Worm (Caenorhabditis elegans): ENCODE data around the gene rps-28.

Gene rps-28

ce11 chrIV:1659045-1659741 is at the start of gene rps-28:
Gene rps-28 (plus strand): TSS chrIV:1659691.
- TF ChIP-seq daf-12 (tag; optimal IDR thresholded peaks at IDR 0.05): no peak
- TF ChIP-seq elt-3 (tag; optimal IDR thresholded peaks at IDR 0.05): peak in 1 of 3 experiments; percentile 90
- peak; percentile 29 for TF ChIP-seq sea-2 (GFP tag; optimal IDR thresholded peaks at IDR 0.05)
- TF ChIP-seq skn-1 (tag; optimal IDR thresholded peaks at IDR 0.05): peak; percentile 91
- TF ChIP-seq egl-27 (tag; optimal IDR thresholded peaks at IDR 0.05): peak; percentile 80
- TF ChIP-seq ceh-16 (tag; optimal IDR thresholded peaks at IDR 0.05): no peak
- peak; percentile 91 for TF ChIP-seq hmg-11 (tag; optimal IDR thresholded peaks at IDR 0.05)
- TF ChIP-seq nhr-25 (tag; optimal IDR thresholded peaks at IDR 0.05): peak; percentile 98
- TF ChIP-seq fos-1 (tag; optimal IDR thresholded peaks at IDR 0.05): peak; percentile 62
- no peak for TF ChIP-seq nhr-12 (tag; optimal IDR thresholded peaks at IDR 0.05)
- TF ChIP-seq nhr-23 (tag; optimal IDR thresholded peaks at IDR 0.05): peak; percentile 99
- no peak for TF ChIP-seq nhr-237 (tag; optimal IDR thresholded peaks at IDR 0.05)
- TF ChIP-seq lin-15B (tag; optimal IDR thresholded peaks at IDR 0.05): peak; percentile 96
- peak; percentile 100 for TF ChIP-seq lin-39 (tag; optimal IDR thresholded peaks at IDR 0.05)
- peak; percentile 85 for TF ChIP-seq pqm-1 (tag; optimal IDR thresholded peaks at IDR 0.05)
- TF ChIP-seq nhr-43 (tag; optimal IDR thresholded peaks at IDR 0.05; ENCODE audit: poor library complexity, severe bottlenecking): peak; percentile 95
- TF ChIP-seq mdl-1 (tag; optimal IDR thresholded peaks at IDR 0.05): no peak
- peak in 1 of 2 experiments; percentile 37 for TF ChIP-seq eor-1 (tag; optimal IDR thresholded peaks at IDR 0.05)
- TF ChIP-seq unc-39 (tag; optimal IDR thresholded peaks at IDR 0.05): no peak
- peak; percentile 89 for TF ChIP-seq ztf-4 (tag; optimal IDR thresholded peaks at IDR 0.05)
- peak; percentile 94 for TF ChIP-seq lsy-12 (tag; optimal IDR thresholded peaks at IDR 0.05)
- peak; percentile 90 for TF ChIP-seq ceh-82 (tag; optimal IDR thresholded peaks at IDR 0.05)
- peak; percentile 78 for TF ChIP-seq elt-1 (tag; optimal IDR thresholded peaks at IDR 0.05)
- TF ChIP-seq ceh-9 (tag; optimal IDR thresholded peaks at IDR 0.05): no peak
- TF ChIP-seq nhr-28 (tag; optimal IDR thresholded peaks at IDR 0.05): no peak
- peak; percentile 80 for TF ChIP-seq tbx-2 (tag; optimal IDR thresholded peaks at IDR 0.05)
- TF ChIP-seq mml-1 (tag; optimal IDR thresholded peaks at IDR 0.05): no peak
- TF ChIP-seq ztf-11 (tag; optimal IDR thresholded peaks at IDR 0.05): peak; percentile 41
- TF ChIP-seq unc-62 (GFP tag; optimal IDR thresholded peaks at IDR 0.05): peak; percentile 65
- TF ChIP-seq nhr-67 (tag; optimal IDR thresholded peaks at IDR 0.05): peak; percentile 45
- peak; percentile 98 for TF ChIP-seq nfya-1 (tag; optimal IDR thresholded peaks at IDR 0.05; ENCODE audit: insufficient read depth)
- TF ChIP-seq zag-1 (tag; optimal IDR thresholded peaks at IDR 0.05): peak; percentile 62
- TF ChIP-seq nhr-77 (tag; optimal IDR thresholded peaks at IDR 0.05): peak; percentile 79
- TF ChIP-seq egl-5 (tag; optimal IDR thresholded peaks at IDR 0.05): peak; percentile 100
- TF ChIP-seq aly-2 (tag; optimal IDR thresholded peaks at IDR 0.05): no peak
- TF ChIP-seq elt-2 (tag; optimal IDR thresholded peaks at IDR 0.05): peak; percentile 86
- TF ChIP-seq jun-1 (tag; optimal IDR thresholded peaks at IDR 0.05): peak; percentile 94
- peak; percentile 54 for TF ChIP-seq ZK546.5 (tag; optimal IDR thresholded peaks at IDR 0.05)
- TF ChIP-seq fkh-10 (GFP tag; optimal IDR thresholded peaks at IDR 0.05): peak; percentile 95
- no peak for TF ChIP-seq fkh-2 (tag; optimal IDR thresholded peaks at IDR 0.05)
- TF ChIP-seq nhr-11 (tag; optimal IDR thresholded peaks at IDR 0.05): peak; percentile 92
- peak; percentile 54 for TF ChIP-seq nhr-76 (tag; optimal IDR thresholded peaks at IDR 0.05)
- peak; percentile 80 for TF ChIP-seq ama-1 (optimal IDR thresholded peaks at IDR 0.05)
- TF ChIP-seq R02D3.7 (tag; optimal IDR thresholded peaks at IDR 0.05): peak; percentile 89
- peak; percentile 94 for TF ChIP-seq snpc-4 (tag; optimal IDR thresholded peaks at IDR 0.05)
- TF ChIP-seq ceh-28 (tag; optimal IDR thresholded peaks at IDR 0.05): peak; percentile 91
- peak; percentile 99 for TF ChIP-seq pha-4 (tag; optimal IDR thresholded peaks at IDR 0.05)

All from whole organism, L3 larva.